Worm (Caenorhabditis elegans): ENCODE results near the gene mrps-31.

ce11 chrIII:3649305-3649704, 19.1 kb upstream of the mrps-31 start:
- TF ChIP-seq F13H6.1 (tag; optimal IDR thresholded peaks at IDR 0.05) = no peak
- no peak for TF ChIP-seq dmd-4 (tag; optimal IDR thresholded peaks at IDR 0.05; ENCODE audit: borderline replicate concordance)
- TF ChIP-seq nhr-11 (tag; optimal IDR thresholded peaks at IDR 0.05) = no peak
- TF ChIP-seq ceh-24 (tag; optimal IDR thresholded peaks at IDR 0.05) = no peak
- TF ChIP-seq elt-4 (tag; optimal IDR thresholded peaks at IDR 0.05) = no peak
- TF ChIP-seq hlh-6 (tag; optimal IDR thresholded peaks at IDR 0.05) = no peak
- TF ChIP-seq unc-86 (tag; optimal IDR thresholded peaks at IDR 0.05) = no peak
- no peak for TF ChIP-seq unc-42 (tag; optimal IDR thresholded peaks at IDR 0.05)
- no peak for TF ChIP-seq T23F11.4 (GFP tag; optimal IDR thresholded peaks at IDR 0.05)
- TF ChIP-seq lin-11 (tag; optimal IDR thresholded peaks at IDR 0.05) = no peak
- no peak for TF ChIP-seq odd-2 (tag; optimal IDR thresholded peaks at IDR 0.05)
- TF ChIP-seq ceh-31 (tag; optimal IDR thresholded peaks at IDR 0.05) = no peak
- no peak for TF ChIP-seq pha-4 (tag; optimal IDR thresholded peaks at IDR 0.05)
- no peak for TF ChIP-seq sox-4 (tag; optimal IDR thresholded peaks at IDR 0.05)

All from whole organism, late embryonic.